Worm (Caenorhabditis elegans): Measurements from ENCODE around the gene phf-33.

DNA sequence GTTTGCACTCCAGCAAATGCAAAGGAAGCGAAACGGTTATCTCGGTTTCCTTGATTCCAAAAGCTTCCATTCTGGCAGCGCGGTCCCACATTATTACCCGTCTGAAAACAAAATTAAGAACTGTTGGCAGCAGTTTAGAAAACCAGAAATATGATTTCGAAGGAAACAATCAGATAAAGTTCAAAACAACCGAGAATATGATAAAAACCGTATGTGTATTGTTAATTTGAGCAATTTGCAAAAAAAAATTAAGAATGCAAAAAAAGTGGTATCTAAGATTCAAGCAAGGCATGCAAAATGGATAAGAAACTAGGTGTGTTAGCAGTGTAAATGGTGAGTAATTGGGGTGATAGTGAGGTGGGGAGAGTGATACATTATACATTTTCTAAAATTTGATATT lies 9.9 kb upstream of the phf-33 start, which contains the start of gene R04D3.4:
- TF ChIP-seq ref-1 (GFP tag; conservative IDR thresholded peaks at IDR 0.05) (no peak), ztf-29 (GFP tag; IDR thresholded peaks at IDR 0.05) (no peak), klf-2 (GFP tag; conservative IDR thresholded peaks at IDR 0.05) (no peak), med-1 (GFP tag; optimal IDR thresholded peaks at IDR 0.05; ENCODE audit: insufficient read depth) (no peak), flt-1 (GFP tag; IDR thresholded peaks at IDR 0.05) (no peak), T22C8.4 (GFP tag; IDR thresholded peaks at IDR 0.05) (no peak)
